Worm (Caenorhabditis elegans): Measurements from ENCODE around the gene R11D1.2.

ce11 chrV:12708305-12708704 lies at the start of gene R11D1.2:
- TF ChIP-seq fkh-10 (GFP tag; optimal IDR thresholded peaks at IDR 0.05), result no peak
- no peak for TF ChIP-seq mdl-1 (tag; optimal IDR thresholded peaks at IDR 0.05)
- no peak for TF ChIP-seq dsc-1 (tag; optimal IDR thresholded peaks at IDR 0.05)
